Fruit fly (Drosophila melanogaster): Measurements from ENCODE around the gene Fpgs2.

Gene Fpgs2

DNA sequence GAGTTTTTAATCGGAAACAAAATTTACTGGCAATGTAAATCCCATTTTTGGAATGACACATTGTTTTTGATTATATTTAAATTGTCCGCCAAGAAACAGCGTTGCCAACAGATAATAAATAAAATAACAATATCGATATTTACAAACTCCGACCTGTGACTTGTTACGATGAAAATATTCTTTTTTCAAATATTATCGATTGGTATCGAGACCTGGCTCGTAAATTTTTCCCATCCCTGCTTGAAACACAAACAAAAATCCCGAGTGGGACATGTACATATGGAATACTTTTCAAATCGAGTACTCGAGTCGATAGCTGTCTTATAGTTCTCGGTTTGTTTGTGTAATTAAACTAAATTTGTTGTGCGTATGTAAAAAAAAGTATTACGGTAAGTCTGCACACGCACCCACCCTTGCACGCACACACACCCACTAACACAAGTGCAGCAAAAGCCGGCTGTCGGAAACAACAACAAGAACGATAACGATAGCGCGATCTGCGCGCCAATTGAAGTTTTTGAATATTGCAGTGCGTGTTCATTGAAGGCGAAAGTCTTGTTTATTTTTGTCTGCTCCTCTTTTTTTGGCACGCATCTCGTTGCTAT is 51.5 kb downstream of the Fpgs2 start, which contains the start of gene TTLL4B (continued):
- TF ChIP-seq CG3847 (GFP tag; IDR thresholded peaks at IDR 0.05) (peak; percentile 52; the same call in 1 of the 2 replicates), trem (tag; optimal IDR thresholded peaks at IDR 0.05) (peak; percentile 64), CG34376 (GFP tag; optimal IDR thresholded peaks at IDR 0.05) (no peak), CG3838 (GFP tag; optimal IDR thresholded peaks at IDR 0.05) (peak; percentile 25), CG7928 (GFP tag; optimal IDR thresholded peaks at IDR 0.05) (peak; percentile 84), knrl (GFP tag; IDR thresholded peaks at IDR 0.05; ENCODE audit: partially characterized antibody) (peak; percentile 94), BtbVII (GFP tag; optimal IDR thresholded peaks at IDR 0.05) (no peak), Abd-B (GFP tag; optimal IDR thresholded peaks at IDR 0.05) (peak; percentile 42), CG8924 (tag; optimal IDR thresholded peaks at IDR 0.05) (peak; percentile 3), bbx (GFP tag; IDR thresholded peaks at IDR 0.05; ENCODE audit: partially characterized antibody) (peak; percentile 92), MBD-R2 (GFP tag; IDR thresholded peaks at IDR 0.05) (peak; percentile 41; the same call in 1 of the 2 replicates), nerfin-2 (GFP tag; IDR thresholded peaks at IDR 0.05; ENCODE audit: partially characterized antibody) (peak; percentile 95), Ada2b (GFP tag; IDR thresholded peaks at IDR 0.05) (no peak), stwl (tag; optimal IDR thresholded peaks at IDR 0.05) (peak; percentile 89), unc-4 (GFP tag; IDR thresholded peaks at IDR 0.05; ENCODE audit: partially characterized antibody) (peak; percentile 88), Side (GFP tag; optimal IDR thresholded peaks at IDR 0.05) (peak; percentile 6), inv (GFP tag; IDR thresholded peaks at IDR 0.05; ENCODE audit: partially characterized antibody) (peak; percentile 80), sna (GFP tag; IDR thresholded peaks at IDR 0.05; ENCODE audit: partially characterized antibody) (peak; percentile 94), CG31441 (GFP tag; IDR thresholded peaks at IDR 0.05) (peak; percentile 57), gfzf (GFP tag; optimal IDR thresholded peaks at IDR 0.05) (peak; percentile 19), CG34422 (GFP tag; IDR thresholded peaks at IDR 0.05) (peak; percentile 83; the same call in 2 of the 3 replicates), ERR (GFP tag; optimal IDR thresholded peaks at IDR 0.05) (no peak), Myb (GFP tag; optimal IDR thresholded peaks at IDR 0.05) (peak; percentile 23), Aef1 (GFP tag; IDR thresholded peaks at IDR 0.05) (peak; percentile 62), grn (GFP tag; optimal IDR thresholded peaks at IDR 0.05) (no peak), CG42726 (GFP tag; IDR thresholded peaks at IDR 0.05; ENCODE audit: partially characterized antibody) (peak; percentile 92), CG17829 (tag; optimal IDR thresholded peaks at IDR 0.05) (peak; percentile 17), Dp (GFP tag; optimal IDR thresholded peaks at IDR 0.05) (peak; percentile 95), sens (GFP tag) (no peak), CG14860 (GFP tag; IDR thresholded peaks at IDR 0.05; ENCODE audit: partially characterized antibody) (peak; percentile 79), Sry-δ (GFP tag; optimal IDR thresholded peaks at IDR 0.05) (peak; percentile 91), CG6791 (GFP tag; IDR thresholded peaks at IDR 0.05; ENCODE audit: partially characterized antibody) (peak; percentile 87), CG34224 (GFP tag; IDR thresholded peaks at IDR 0.05; ENCODE audit: partially characterized antibody) (peak; percentile 89), ato (GFP tag; IDR thresholded peaks at IDR 0.05; ENCODE audit: partially characterized antibody) (peak; percentile 88), Opbp (GFP tag; IDR thresholded peaks at IDR 0.05; ENCODE audit: partially characterized antibody) (peak; percentile 93), CG14441 (GFP tag; IDR thresholded peaks at IDR 0.05) (no peak), Dref (GFP tag; IDR thresholded peaks at IDR 0.05) (peak; percentile 94), Ets65A (GFP tag) (peak; percentile 75), lilli (GFP tag; optimal IDR thresholded peaks at IDR 0.05) (peak; percentile 17), CG2120 (GFP tag; optimal IDR thresholded peaks at IDR 0.05) (peak; percentile 25), crp (GFP tag; optimal IDR thresholded peaks at IDR 0.05) (peak in 1 of 2 experiments; percentile 32), CG12391 (tag; optimal IDR thresholded peaks at IDR 0.05) (peak; percentile 32), Scr (GFP tag; IDR thresholded peaks at IDR 0.05; ENCODE audit: partially characterized antibody) (peak; percentile 92), MESR4 (GFP tag; optimal IDR thresholded peaks at IDR 0.05) (peak; percentile 31), CG2116 (GFP tag; optimal IDR thresholded peaks at IDR 0.05) (peak; percentile 96), CG2129 (GFP tag; IDR thresholded peaks at IDR 0.05; ENCODE audit: partially characterized antibody) (peak; percentile 87), Bgb (GFP tag; IDR thresholded peaks at IDR 0.05; ENCODE audit: partially characterized antibody) (peak; percentile 95), nerfin-1 (tag; optimal IDR thresholded peaks at IDR 0.05) (peak; percentile 11)

Measured in whole organism, embryonic.